Worm (Caenorhabditis elegans) whole organism, L3 larva: ENCODE measurements around the gene nep-15.

Source experiments
- R02D3.7 ChIP-seq: fragments of 150-350 bp; optimal IDR thresholded peaks from 2 replicates; lab custom pipeline; 2014; ENCODE audit warnings: missing biosample characterization, missing genetic modification characterization
- ZK546.5 ChIP-seq: sonication (generic microtip); optimal IDR thresholded peaks from 2 replicates; lab custom pipeline; 2017; ENCODE audit warnings: missing biosample characterization, missing genetic modification characterization
- aly-2 ChIP-seq: fragments of 150-350 bp; optimal IDR thresholded peaks from 2 replicates; lab custom pipeline; 2014; ENCODE audit warnings: missing biosample characterization, missing genetic modification characterization
- ama-1 ChIP-seq: fragments of 150-350 bp; optimal IDR thresholded peaks from 2 replicates; lab custom pipeline; 2018
- ceh-16 ChIP-seq: sonication (generic microtip); optimal IDR thresholded peaks from 2 replicates; lab custom pipeline; 2017; ENCODE audit warnings: missing biosample characterization, missing genetic modification characterization
- ceh-82 ChIP-seq: fragments of 150-350 bp; optimal IDR thresholded peaks from 2 replicates; lab custom pipeline; 2014; ENCODE audit warnings: missing biosample characterization, missing genetic modification characterization
- elt-2 ChIP-seq: sonication (generic microtip); optimal IDR thresholded peaks from 2 replicates; lab custom pipeline; 2016; ENCODE audit warnings: missing genetic modification reagents, mild to moderate bottlenecking, missing genetic modification characterization, missing compliant biosample characterization
- elt-3 ChIP-seq, 3 experiments: fragments of 150-350 bp in 1 of 3; sonication (generic microtip) in 2 of 3; optimal IDR thresholded peaks; 2 replicates in 2 of 3; 4 replicates in 1 of 3; lab custom pipeline; 2014 to 2017; ENCODE audit warnings: missing biosample characterization in 3 of 3, missing genetic modification characterization in 3 of 3
- eor-1 ChIP-seq, 2 experiments: fragments of 150-350 bp; optimal IDR thresholded peaks; 2 replicates each; lab custom pipeline; 2014 to 2018; ENCODE audit warnings: missing biosample characterization in 2 of 2, missing genetic modification characterization in 2 of 2
- fkh-10 ChIP-seq: sonication (generic microtip); optimal IDR thresholded peaks from 2 replicates; lab custom pipeline; 2017; ENCODE audit warnings: missing biosample characterization, missing genetic modification reagents, missing genetic modification characterization
- fkh-2 ChIP-seq: fragments of 150-350 bp; optimal IDR thresholded peaks from 2 replicates; lab custom pipeline; 2014; ENCODE audit warnings: missing biosample characterization, missing genetic modification reagents, missing genetic modification characterization
- fos-1 ChIP-seq: fragments of 150-350 bp; optimal IDR thresholded peaks from 2 replicates; lab custom pipeline; 2014; ENCODE audit warnings: missing biosample characterization, missing genetic modification characterization
- hmg-11 ChIP-seq: sonication (generic microtip); optimal IDR thresholded peaks from 2 replicates; lab custom pipeline; 2016; ENCODE audit warnings: missing genetic modification characterization, missing compliant biosample characterization
- jun-1 ChIP-seq: fragments of 150-350 bp; optimal IDR thresholded peaks from 2 replicates; lab custom pipeline; 2014; ENCODE audit warnings: missing biosample characterization, missing genetic modification reagents, missing genetic modification characterization
- lin-39 ChIP-seq: fragments of 150-350 bp; optimal IDR thresholded peaks from 2 replicates; lab custom pipeline; 2018; ENCODE audit warnings: missing biosample characterization, missing genetic modification reagents, missing genetic modification characterization
- lsy-12 ChIP-seq: sonication (generic microtip); optimal IDR thresholded peaks from 2 replicates; lab custom pipeline; 2016; ENCODE audit warnings: mild to moderate bottlenecking, missing genetic modification characterization, missing compliant biosample characterization
- mml-1 ChIP-seq: fragments of 150-350 bp; sonication (generic microtip); optimal IDR thresholded peaks from 3 replicates; lab custom pipeline; 2014; ENCODE audit warnings: missing biosample characterization, missing genetic modification characterization
- nfya-1 ChIP-seq: sonication (generic microtip); optimal IDR thresholded peaks from 2 replicates; lab custom pipeline; 2017; ENCODE audit warnings: missing genetic modification characterization, mild to moderate bottlenecking, missing compliant biosample characterization, antibody characterized with exemption, moderate library complexity; ENCODE audit not compliant: insufficient read depth
- nhr-11 ChIP-seq: fragments of 150-350 bp; optimal IDR thresholded peaks from 2 replicates; lab custom pipeline; 2014; ENCODE audit warnings: missing biosample characterization, missing genetic modification characterization
- nhr-12 ChIP-seq: fragments of 150-350 bp; optimal IDR thresholded peaks from 2 replicates; lab custom pipeline; 2014; ENCODE audit warnings: missing biosample characterization, missing genetic modification characterization
- nhr-23 ChIP-seq: fragments of 150-350 bp; optimal IDR thresholded peaks from 2 replicates; lab custom pipeline; 2014; ENCODE audit warnings: missing biosample characterization, missing genetic modification reagents, missing genetic modification characterization
- nhr-237 ChIP-seq: fragments of 150-350 bp; optimal IDR thresholded peaks from 2 replicates; lab custom pipeline; 2014; ENCODE audit warnings: missing biosample characterization, missing genetic modification characterization
- nhr-43 ChIP-seq: sonication (generic microtip); optimal IDR thresholded peaks from 2 replicates; lab custom pipeline; 2016; ENCODE audit warnings: mild to moderate bottlenecking, missing genetic modification characterization, missing compliant biosample characterization; ENCODE audit not compliant: poor library complexity, severe bottlenecking
- nhr-67 ChIP-seq: fragments of 150-350 bp; optimal IDR thresholded peaks from 2 replicates; lab custom pipeline; 2014; ENCODE audit warnings: missing biosample characterization, missing genetic modification characterization
- nhr-77 ChIP-seq: fragments of 150-350 bp; optimal IDR thresholded peaks from 2 replicates; lab custom pipeline; 2014; ENCODE audit warnings: missing biosample characterization, missing genetic modification characterization
- pha-4 ChIP-seq: fragments of 150-350 bp; optimal IDR thresholded peaks from 2 replicates; lab custom pipeline; 2014; ENCODE audit warnings: missing biosample characterization, missing genetic modification reagents, missing genetic modification characterization
- pqm-1 ChIP-seq: fragments of 150-350 bp; optimal IDR thresholded peaks from 2 replicates; lab custom pipeline; 2017; ENCODE audit warnings: missing biosample characterization, missing genetic modification characterization, inconsistent platforms
- sea-2 ChIP-seq: fragments of 150-350 bp; sonication (generic microtip); optimal IDR thresholded peaks from 4 replicates; lab custom pipeline; 2014; ENCODE audit warnings: missing biosample characterization, missing genetic modification reagents, missing genetic modification characterization
- skn-1 ChIP-seq: fragments of 150-350 bp; optimal IDR thresholded peaks from 2 replicates; lab custom pipeline; 2014; ENCODE audit warnings: missing biosample characterization, missing genetic modification characterization
- snpc-4 ChIP-seq: fragments of 150-350 bp; optimal IDR thresholded peaks from 2 replicates; lab custom pipeline; 2014; ENCODE audit warnings: missing biosample characterization, missing genetic modification characterization
- tbx-2 ChIP-seq: sonication (generic microtip); optimal IDR thresholded peaks from 2 replicates; lab custom pipeline; 2016; ENCODE audit warnings: mild to moderate bottlenecking, missing genetic modification characterization, missing compliant biosample characterization
- unc-39 ChIP-seq: sonication (generic microtip); optimal IDR thresholded peaks from 4 replicates; lab custom pipeline; 2017; ENCODE audit warnings: missing biosample characterization, missing genetic modification characterization
- unc-62 ChIP-seq: fragments of 150-350 bp; sonication (generic microtip); optimal IDR thresholded peaks from 4 replicates; lab custom pipeline; 2014; ENCODE audit warnings: missing biosample characterization, missing genetic modification reagents, missing genetic modification characterization
- zag-1 ChIP-seq: fragments of 150-350 bp; optimal IDR thresholded peaks from 2 replicates; lab custom pipeline; 2014; ENCODE audit warnings: missing biosample characterization, missing genetic modification characterization
- ztf-4 ChIP-seq: fragments of 150-350 bp; optimal IDR thresholded peaks from 2 replicates; lab custom pipeline; 2014; ENCODE audit warnings: missing biosample characterization, missing genetic modification characterization

nep-15 gene

DNA sequence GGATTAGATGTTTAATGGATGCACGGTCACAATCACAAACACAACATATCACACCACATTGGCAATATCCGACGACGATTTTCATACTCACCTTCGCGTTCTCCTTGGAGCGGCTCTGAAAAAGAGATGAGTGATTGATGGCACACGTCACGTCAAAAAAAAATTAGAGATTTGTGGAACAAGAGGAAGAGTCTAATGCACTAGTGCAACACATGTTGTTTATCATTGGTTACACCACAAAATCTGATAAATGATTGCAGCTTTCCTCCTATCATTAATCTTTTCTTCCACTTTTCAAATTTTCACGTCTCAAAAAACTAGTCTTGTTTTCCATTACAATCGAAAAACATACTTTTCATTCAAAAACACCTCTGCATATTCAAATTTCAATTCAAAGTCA lies 18.5 kb downstream of the nep-15 start:
- TF ChIP-seq jun-1 (tag; lab: Kevin White, UChicago) (no peak), lin-39 (tag; lab: Kevin White, UChicago) (peak; percentile 81)

- TF ChIP-seq fkh-2 (tag; lab: Kevin White, UChicago) (no peak), R02D3.7 (tag; lab: Kevin White, UChicago) (no peak), unc-62 (GFP tag; lab: Kevin White, UChicago) (no peak), unc-39 (tag; lab: Kevin White, UChicago) (no peak), skn-1 (no peak), nhr-12 (tag; lab: Kevin White, UChicago) (no peak), mml-1 (tag; lab: Kevin White, UChicago) (no peak), fos-1 (tag; lab: Kevin White, UChicago) (no peak), nhr-77 (no peak), pqm-1 (tag; lab: Kevin White, UChicago) (no peak), ztf-4 (tag; lab: Kevin White, UChicago) (no peak), nfya-1 (tag; lab: Kevin White, UChicago) (no peak), ceh-16 (tag; lab: Kevin White, UChicago) (no peak), jun-1 (tag; lab: Kevin White, UChicago) (no peak), nhr-43 (tag; lab: Kevin White, UChicago) (no peak), nhr-67 (tag; lab: Kevin White, UChicago) (no peak), tbx-2 (no peak), eor-1 (tag; optimal IDR thresholded peaks at IDR 0.05; lab: Kevin White, UChicago) (no peak), nhr-11 (tag; lab: Kevin White, UChicago) (no peak)
These were observed 19.5 kb downstream of the nep-15 start for ce11 chrX:8391505-8391904.

- TF ChIP-seq lsy-12 (tag; lab: Kevin White, UChicago) (no peak), sea-2 (no peak), nhr-237 (tag; lab: Kevin White, UChicago) (no peak), jun-1 (tag; lab: Kevin White, UChicago) (no peak), elt-2 (tag; lab: Kevin White, UChicago) (peak; percentile 17), nhr-43 (tag; lab: Kevin White, UChicago) (no peak), pqm-1 (tag; lab: Kevin White, UChicago) (peak; percentile 54), mml-1 (tag; lab: Kevin White, UChicago) (no peak), hmg-11 (no peak)
- TF ChIP-seq, all 47 proteins: peak for 2
These were observed 20.6 kb downstream of the nep-15 start, which contains the start of gene wrk-1 for ce11 chrX:8392539-8392996. wrk-1 (minus strand) TSS chrX:8392589.

ce11 chrX:8394279-8394678 lies 22.3 kb downstream of the nep-15 start:
- TF ChIP-seq nhr-23 (tag; lab: Kevin White, UChicago) (no peak), ama-1 (lab: Kevin White, UChicago) (no peak), nfya-1 (tag; lab: Kevin White, UChicago) (no peak), nhr-12 (tag; lab: Kevin White, UChicago) (no peak), nhr-237 (tag; lab: Kevin White, UChicago) (no peak), nhr-67 (tag; lab: Kevin White, UChicago) (no peak), ceh-82 (tag; lab: Kevin White, UChicago) (no peak), skn-1 (no peak), eor-1 (tag; optimal IDR thresholded peaks at IDR 0.05; lab: Kevin White, UChicago) (no peak), elt-3 (tag; optimal IDR thresholded peaks at IDR 0.05; lab: Kevin White, UChicago) (no peak), elt-2 (tag; lab: Kevin White, UChicago) (no peak), pha-4 (no peak), snpc-4 (no peak), R02D3.7 (tag; lab: Kevin White, UChicago) (no peak), zag-1 (tag; lab: Kevin White, UChicago) (no peak), ZK546.5 (no peak), fkh-10 (GFP tag; lab: Kevin White, UChicago) (no peak), aly-2 (tag; lab: Kevin White, UChicago) (no peak)
